Worm (Caenorhabditis elegans) whole organism, L3 larva: ENCODE data around the gene nhr-192.
A peak's percentile ranks its signal among the peaks of the same experiment; 100 is the strongest.

Experiments used
- R02D3.7 ChIP-seq: fragments of 150-350 bp; optimal IDR thresholded peaks from 2 replicates; lab custom pipeline; 2014; ENCODE audit warnings: missing biosample characterization, missing genetic modification characterization
- ZK546.5 ChIP-seq: sonication (generic microtip); optimal IDR thresholded peaks from 2 replicates; lab custom pipeline; 2017; ENCODE audit warnings: missing biosample characterization, missing genetic modification characterization
- aly-2 ChIP-seq: fragments of 150-350 bp; optimal IDR thresholded peaks from 2 replicates; lab custom pipeline; 2014; ENCODE audit warnings: missing biosample characterization, missing genetic modification characterization
- ama-1 ChIP-seq: fragments of 150-350 bp; optimal IDR thresholded peaks from 2 replicates; lab custom pipeline; 2018
- ceh-16 ChIP-seq: sonication (generic microtip); optimal IDR thresholded peaks from 2 replicates; lab custom pipeline; 2017; ENCODE audit warnings: missing biosample characterization, missing genetic modification characterization
- ceh-28 ChIP-seq: fragments of 150-350 bp; optimal IDR thresholded peaks from 2 replicates; lab custom pipeline; 2014; ENCODE audit warnings: missing biosample characterization, missing genetic modification reagents, missing genetic modification characterization
- ceh-82 ChIP-seq: fragments of 150-350 bp; optimal IDR thresholded peaks from 2 replicates; lab custom pipeline; 2014; ENCODE audit warnings: missing biosample characterization, missing genetic modification characterization
- daf-12 ChIP-seq: fragments of 150-350 bp; optimal IDR thresholded peaks from 2 replicates; lab custom pipeline; 2014; ENCODE audit warnings: missing biosample characterization, missing genetic modification reagents, missing genetic modification characterization
- egl-5 ChIP-seq: fragments of 150-350 bp; optimal IDR thresholded peaks from 2 replicates; lab custom pipeline; 2017; ENCODE audit warnings: missing biosample characterization, missing genetic modification reagents, missing genetic modification characterization, inconsistent platforms
- elt-2 ChIP-seq: sonication (generic microtip); optimal IDR thresholded peaks from 2 replicates; lab custom pipeline; 2016; ENCODE audit warnings: missing genetic modification reagents, mild to moderate bottlenecking, missing genetic modification characterization, missing compliant biosample characterization
- elt-3 ChIP-seq, 3 experiments: fragments of 150-350 bp in 1 of 3; sonication (generic microtip) in 2 of 3; optimal IDR thresholded peaks; 2 replicates in 2 of 3; 4 replicates in 1 of 3; lab custom pipeline; 2014 to 2017; ENCODE audit warnings: missing biosample characterization in 3 of 3, missing genetic modification characterization in 3 of 3
- eor-1 ChIP-seq, 2 experiments: fragments of 150-350 bp; optimal IDR thresholded peaks; 2 replicates each; lab custom pipeline; 2014 to 2018; ENCODE audit warnings: missing biosample characterization in 2 of 2, missing genetic modification characterization in 2 of 2
- fkh-10 ChIP-seq: sonication (generic microtip); optimal IDR thresholded peaks from 2 replicates; lab custom pipeline; 2017; ENCODE audit warnings: missing biosample characterization, missing genetic modification reagents, missing genetic modification characterization
- jun-1 ChIP-seq: fragments of 150-350 bp; optimal IDR thresholded peaks from 2 replicates; lab custom pipeline; 2014; ENCODE audit warnings: missing biosample characterization, missing genetic modification reagents, missing genetic modification characterization
- lin-39 ChIP-seq: fragments of 150-350 bp; optimal IDR thresholded peaks from 2 replicates; lab custom pipeline; 2018; ENCODE audit warnings: missing biosample characterization, missing genetic modification reagents, missing genetic modification characterization
- lsy-12 ChIP-seq: sonication (generic microtip); optimal IDR thresholded peaks from 2 replicates; lab custom pipeline; 2016; ENCODE audit warnings: mild to moderate bottlenecking, missing genetic modification characterization, missing compliant biosample characterization
- mdl-1 ChIP-seq: fragments of 150-350 bp; optimal IDR thresholded peaks from 2 replicates; lab custom pipeline; 2014; ENCODE audit warnings: missing biosample characterization, missing genetic modification characterization
- mml-1 ChIP-seq: fragments of 150-350 bp; sonication (generic microtip); optimal IDR thresholded peaks from 3 replicates; lab custom pipeline; 2014; ENCODE audit warnings: missing biosample characterization, missing genetic modification characterization
- nfya-1 ChIP-seq: sonication (generic microtip); optimal IDR thresholded peaks from 2 replicates; lab custom pipeline; 2017; ENCODE audit warnings: missing genetic modification characterization, mild to moderate bottlenecking, missing compliant biosample characterization, antibody characterized with exemption, moderate library complexity; ENCODE audit not compliant: insufficient read depth
- nhr-11 ChIP-seq: fragments of 150-350 bp; optimal IDR thresholded peaks from 2 replicates; lab custom pipeline; 2014; ENCODE audit warnings: missing biosample characterization, missing genetic modification characterization
- nhr-23 ChIP-seq: fragments of 150-350 bp; optimal IDR thresholded peaks from 2 replicates; lab custom pipeline; 2014; ENCODE audit warnings: missing biosample characterization, missing genetic modification reagents, missing genetic modification characterization
- nhr-237 ChIP-seq: fragments of 150-350 bp; optimal IDR thresholded peaks from 2 replicates; lab custom pipeline; 2014; ENCODE audit warnings: missing biosample characterization, missing genetic modification characterization
- nhr-25 ChIP-seq: sonication (generic microtip); optimal IDR thresholded peaks from 2 replicates; lab custom pipeline; 2017; ENCODE audit warnings: missing biosample characterization, missing genetic modification characterization
- nhr-28 ChIP-seq: fragments of 150-350 bp; optimal IDR thresholded peaks from 2 replicates; lab custom pipeline; 2014; ENCODE audit warnings: missing biosample characterization, missing genetic modification characterization
- nhr-43 ChIP-seq: sonication (generic microtip); optimal IDR thresholded peaks from 2 replicates; lab custom pipeline; 2016; ENCODE audit warnings: mild to moderate bottlenecking, missing genetic modification characterization, missing compliant biosample characterization; ENCODE audit not compliant: poor library complexity, severe bottlenecking
- nhr-67 ChIP-seq: fragments of 150-350 bp; optimal IDR thresholded peaks from 2 replicates; lab custom pipeline; 2014; ENCODE audit warnings: missing biosample characterization, missing genetic modification characterization
- nhr-76 ChIP-seq: fragments of 150-350 bp; sonication (generic microtip); optimal IDR thresholded peaks from 5 replicates; lab custom pipeline; 2014; ENCODE audit warnings: missing biosample characterization, missing genetic modification characterization
- pqm-1 ChIP-seq: fragments of 150-350 bp; optimal IDR thresholded peaks from 2 replicates; lab custom pipeline; 2017; ENCODE audit warnings: missing biosample characterization, missing genetic modification characterization, inconsistent platforms
- sea-2 ChIP-seq: fragments of 150-350 bp; sonication (generic microtip); optimal IDR thresholded peaks from 4 replicates; lab custom pipeline; 2014; ENCODE audit warnings: missing biosample characterization, missing genetic modification reagents, missing genetic modification characterization
- skn-1 ChIP-seq: fragments of 150-350 bp; optimal IDR thresholded peaks from 2 replicates; lab custom pipeline; 2014; ENCODE audit warnings: missing biosample characterization, missing genetic modification characterization
- unc-62 ChIP-seq: fragments of 150-350 bp; sonication (generic microtip); optimal IDR thresholded peaks from 4 replicates; lab custom pipeline; 2014; ENCODE audit warnings: missing biosample characterization, missing genetic modification reagents, missing genetic modification characterization
- zag-1 ChIP-seq: fragments of 150-350 bp; optimal IDR thresholded peaks from 2 replicates; lab custom pipeline; 2014; ENCODE audit warnings: missing biosample characterization, missing genetic modification characterization
- ztf-11 ChIP-seq: fragments of 150-350 bp; optimal IDR thresholded peaks from 2 replicates; lab custom pipeline; 2014; ENCODE audit warnings: missing biosample characterization, missing genetic modification characterization
- ztf-4 ChIP-seq: fragments of 150-350 bp; optimal IDR thresholded peaks from 2 replicates; lab custom pipeline; 2014; ENCODE audit warnings: missing biosample characterization, missing genetic modification characterization

nhr-192 gene

DNA sequence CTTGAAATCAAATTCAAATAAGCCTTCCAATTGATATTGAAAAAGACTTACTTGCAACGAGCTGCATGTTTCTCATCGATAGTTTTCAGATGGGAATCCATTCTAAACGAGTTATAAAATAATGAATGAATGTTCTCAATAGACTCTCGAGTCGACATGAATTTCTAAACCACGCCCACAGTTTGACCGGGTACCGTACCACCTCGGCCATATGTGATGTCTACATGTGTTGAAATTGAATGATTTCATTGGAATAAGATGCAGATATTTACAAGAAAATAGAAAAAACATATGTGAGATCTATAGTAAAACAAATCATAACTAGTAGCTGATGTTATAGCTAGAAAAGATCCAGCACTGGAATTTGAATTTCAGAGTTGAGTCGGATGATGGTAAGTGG lies 20.0 kb upstream of the nhr-192 start, which contains the start of gene R04B5.7:
Gene R04B5.7 (minus strand): TSS at position 101 of the 400 bp plus-strand sequence.
- TF ChIP-seq sea-2 (no peak), lin-39 (tag; lab: Kevin White, UChicago) (no peak), mml-1 (tag; lab: Kevin White, UChicago) (no peak)

DNA sequence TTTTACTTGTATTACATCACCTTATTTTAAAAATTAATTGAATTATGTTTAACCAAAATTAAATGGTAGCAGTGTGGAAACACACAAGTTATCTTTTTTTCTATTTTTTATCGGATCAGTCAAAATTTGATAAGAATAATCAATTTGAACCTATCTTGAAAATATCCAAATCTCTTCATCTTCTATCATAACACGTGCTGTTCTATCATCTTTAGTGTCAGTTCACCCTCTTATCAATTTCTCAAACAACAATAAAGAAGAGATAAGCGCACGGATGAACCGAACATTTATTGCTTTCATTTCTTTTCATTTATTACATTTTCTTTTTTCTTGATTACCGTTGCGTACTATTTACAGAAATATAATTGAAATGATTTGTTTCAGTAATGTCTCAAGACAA lies 16.7 kb upstream of the nhr-192 start, which contains the start of gene R04B5.5:
Gene R04B5.5 (plus strand): TSS at position 378 of the 400 bp plus-strand sequence.
- TF ChIP-seq skn-1 (tag; lab: Kevin White, UChicago) (no peak), elt-2 (tag; lab: Kevin White, UChicago) (peak; percentile 91), nhr-67 (tag; lab: Kevin White, UChicago) (no peak), nhr-23 (tag; lab: Kevin White, UChicago) (peak; percentile 60), jun-1 (tag; lab: Kevin White, UChicago) (peak; percentile 39), pqm-1 (tag; lab: Kevin White, UChicago) (peak; percentile 81), nhr-25 (tag; lab: Kevin White, UChicago) (no peak), ceh-28 (tag; lab: Kevin White, UChicago) (peak; percentile 2), mdl-1 (tag; lab: Kevin White, UChicago) (peak; percentile 18), ztf-4 (tag; lab: Kevin White, UChicago) (peak; percentile 61), elt-3 (tag; optimal IDR thresholded peaks at IDR 0.05; lab: Kevin White, UChicago) (peak in 1 of 3 experiments; percentile 71), nhr-76 (peak; percentile 62), nhr-43 (peak; percentile 59)

DNA sequence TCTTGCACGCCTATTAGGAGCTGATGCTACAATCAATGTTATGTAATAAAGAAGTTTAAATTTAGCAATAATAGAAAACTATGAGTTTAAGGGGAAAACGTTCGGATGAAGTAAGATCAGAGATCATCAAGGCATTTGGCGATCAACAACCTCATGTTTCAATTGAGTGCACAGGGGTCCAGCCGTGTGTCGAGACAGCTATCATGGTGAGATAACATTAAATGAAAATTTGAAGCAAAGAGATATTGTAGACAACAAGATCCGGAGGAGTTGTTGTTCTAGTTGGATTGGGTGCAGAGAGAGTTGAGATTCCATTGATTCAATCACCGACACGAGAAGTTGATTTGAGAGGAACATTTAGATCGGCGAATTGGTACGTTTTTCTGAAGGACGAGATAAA lies 15.7 kb upstream of the nhr-192 start:
- TF ChIP-seq ceh-16 (tag; lab: Kevin White, UChicago) (no peak), nhr-43 (no peak), nfya-1 (no peak), daf-12 (tag; lab: Kevin White, UChicago) (no peak), egl-5 (tag; lab: Kevin White, UChicago) (no peak), nhr-11 (tag; lab: Kevin White, UChicago) (no peak), pqm-1 (tag; lab: Kevin White, UChicago) (no peak), nhr-76 (peak; percentile 35)

ce11 chrV:10084864-10085263 lies 14.4 kb upstream of the nhr-192 start, which contains the start of gene R04B5.6:
TSS of gene R04B5.6 (plus strand) at chrV:10085164.
- TF ChIP-seq ztf-4 (tag; lab: Kevin White, UChicago) (peak; percentile 18), nhr-76 (peak; percentile 63), unc-62 (GFP tag; lab: Kevin White, UChicago) (no peak), skn-1 (tag; lab: Kevin White, UChicago) (no peak), zag-1 (no peak), fkh-10 (GFP tag; lab: Kevin White, UChicago) (no peak), ceh-28 (tag; lab: Kevin White, UChicago) (no peak)
- TF ChIP-seq, all 47 proteins: peak for 2

ce11 chrV:10083999-10084468 lies 13.6 kb upstream of the nhr-192 start, which contains the start of gene nhr-12:
TSS of gene nhr-12 (minus strand) at chrV:10084049.
- TF ChIP-seq sea-2 (no peak), nhr-43 (no peak), ceh-28 (tag; lab: Kevin White, UChicago) (peak; percentile 28), skn-1 (tag; lab: Kevin White, UChicago) (peak; percentile 2), eor-1 (tag; optimal IDR thresholded peaks at IDR 0.05; lab: Kevin White, UChicago) (no peak), mml-1 (tag; lab: Kevin White, UChicago) (no peak), ama-1 (lab: Kevin White, UChicago) (no peak), nhr-25 (tag; lab: Kevin White, UChicago) (no peak), R02D3.7 (tag; lab: Kevin White, UChicago) (no peak), fkh-10 (GFP tag; lab: Kevin White, UChicago) (no peak), nhr-67 (tag; lab: Kevin White, UChicago) (no peak), ceh-82 (tag; lab: Kevin White, UChicago) (no peak), nhr-23 (tag; lab: Kevin White, UChicago) (no peak), lin-39 (tag; lab: Kevin White, UChicago) (no peak), mdl-1 (tag; lab: Kevin White, UChicago) (no peak), nhr-237 (tag; lab: Kevin White, UChicago) (no peak), egl-5 (tag; lab: Kevin White, UChicago) (no peak), aly-2 (tag; lab: Kevin White, UChicago) (no peak), jun-1 (tag; lab: Kevin White, UChicago) (no peak), nhr-76 (no peak), ZK546.5 (tag; lab: Kevin White, UChicago) (no peak), elt-2 (tag; lab: Kevin White, UChicago) (peak; percentile 45), ztf-11 (tag; lab: Kevin White, UChicago) (no peak), ztf-4 (tag; lab: Kevin White, UChicago) (no peak), nhr-11 (tag; lab: Kevin White, UChicago) (peak; percentile 8), zag-1 (no peak), nfya-1 (peak; percentile 0), lsy-12 (tag; lab: Kevin White, UChicago) (no peak), nhr-28 (tag; lab: Kevin White, UChicago) (no peak)
